Fruit fly (Drosophila melanogaster): Measurements from ENCODE around the gene shtd.

DNA sequence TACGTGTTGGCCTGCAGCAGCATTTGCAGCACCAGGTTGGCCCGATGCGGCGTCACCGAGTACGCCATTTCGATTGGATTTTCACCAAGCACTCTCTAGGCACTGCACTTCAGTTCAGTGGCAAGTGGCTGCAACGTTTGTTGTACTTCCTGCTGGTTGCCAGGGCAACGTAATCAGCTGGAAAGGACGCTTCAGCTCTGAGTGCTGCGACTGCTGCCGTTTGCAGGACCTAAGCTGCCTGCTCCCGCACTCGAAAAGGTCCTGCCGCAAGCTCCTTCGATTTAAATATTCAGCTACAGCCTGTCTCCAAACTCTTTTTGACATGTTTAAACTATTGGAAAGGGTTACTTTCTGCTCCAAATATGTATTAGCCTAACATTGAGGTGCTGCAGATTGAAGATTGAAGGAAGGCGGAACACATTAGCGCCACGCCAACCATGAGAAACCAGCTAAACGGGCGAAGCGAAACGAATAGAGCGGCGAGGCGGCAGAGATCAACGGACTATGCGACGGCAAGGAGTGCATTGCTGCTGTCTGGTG is 5.2 kb upstream of the shtd start, which contains the start of the genes CG15642 and CG15641:
- TF ChIP-seq CTCF (optimal IDR thresholded peaks at IDR 0.05) (no peak), CG8478 (optimal IDR thresholded peaks at IDR 0.05) (no peak)
